Fruit fly (Drosophila melanogaster): Measurements from ENCODE around the gene Itgbn.

Gene Itgbn

dm6 chr2L:21051873-21052736, 728 bp upstream of the Itgbn start, which contains the start of gene CG42238:
TSS of gene CG42238 (minus strand) at chr2L:21052164.
- TF ChIP-seq CG32121 (GFP tag; IDR thresholded peaks at IDR 0.05) (peak; percentile 28; the same call in 1 of the 2 replicates), CG4496 (GFP tag; IDR thresholded peaks at IDR 0.05) (peak; percentile 34; the same call in 1 of the 3 replicates), CG12605 (GFP tag; IDR thresholded peaks at IDR 0.05) (peak; percentile 48), CG15710 (tag; optimal IDR thresholded peaks at IDR 0.05) (no peak), Pif1A (GFP tag; optimal IDR thresholded peaks at IDR 0.05) (no peak)

dm6 chr2L:21053623-21054022, 790 bp downstream of the Itgbn start:
- TF ChIP-seq rn (GFP tag; IDR thresholded peaks at IDR 0.05) (no peak), CG13204 (GFP tag; optimal IDR thresholded peaks at IDR 0.05) (no peak)

- TF ChIP-seq fd96Ca (GFP tag; IDR thresholded peaks at IDR 0.05) (0 out of 3 replicates have a peak, but pooled peaks have one; percentile 30), CG8159 (tag; optimal IDR thresholded peaks at IDR 0.05) (no peak), EcR (GFP tag; optimal IDR thresholded peaks at IDR 0.05) (peak; percentile 35), CG12605 (GFP tag; IDR thresholded peaks at IDR 0.05) (no peak)
These were observed 8.8 kb downstream of the Itgbn start for dm6 chr2L:21061591-21061990.

- TF ChIP-seq CG12605 (GFP tag; IDR thresholded peaks at IDR 0.05) (no peak), Snoo (tag; optimal IDR thresholded peaks at IDR 0.05) (no peak), CG10348 (GFP tag; IDR thresholded peaks at IDR 0.05) (no peak), gl (tag; optimal IDR thresholded peaks at IDR 0.05) (no peak), CG8301 (tag; optimal IDR thresholded peaks at IDR 0.05) (no peak), fd96Ca (GFP tag; IDR thresholded peaks at IDR 0.05) (no peak), CG15710 (tag; optimal IDR thresholded peaks at IDR 0.05) (no peak), Pif1A (GFP tag; optimal IDR thresholded peaks at IDR 0.05) (no peak), Ets98B (GFP tag; IDR thresholded peaks at IDR 0.05) (no peak), CG32121 (GFP tag; IDR thresholded peaks at IDR 0.05) (no peak), CG13204 (GFP tag; optimal IDR thresholded peaks at IDR 0.05) (no peak), rn (GFP tag; IDR thresholded peaks at IDR 0.05) (no peak), CG8159 (tag; optimal IDR thresholded peaks at IDR 0.05) (no peak), CG34367 (tag; optimal IDR thresholded peaks at IDR 0.05) (no peak), CG4496 (GFP tag; IDR thresholded peaks at IDR 0.05) (no peak), CG9948 (tag; optimal IDR thresholded peaks at IDR 0.05) (no peak)
These were observed 9.8 kb downstream of the Itgbn start for dm6 chr2L:21062611-21063010.

- TF ChIP-seq Pif1A (GFP tag; optimal IDR thresholded peaks at IDR 0.05), result peak; percentile 4
- peak; percentile 84 for TF ChIP-seq fd96Ca (GFP tag; IDR thresholded peaks at IDR 0.05)
- no peak for TF ChIP-seq CG17806 (tag; optimal IDR thresholded peaks at IDR 0.05)
- TF ChIP-seq CG14655 (GFP tag; optimal IDR thresholded peaks at IDR 0.05), result peak; percentile 44
- peak; percentile 52; the same call in 1 of the 2 replicates for TF ChIP-seq CG32121 (GFP tag; IDR thresholded peaks at IDR 0.05)
- TF ChIP-seq rn (GFP tag; IDR thresholded peaks at IDR 0.05), result no peak
- peak; percentile 69 for TF ChIP-seq CG4496 (GFP tag; IDR thresholded peaks at IDR 0.05)
- peak; percentile 46; the same call in 1 of the 2 replicates for TF ChIP-seq Ets98B (GFP tag; IDR thresholded peaks at IDR 0.05)
- TF ChIP-seq EcR (GFP tag; optimal IDR thresholded peaks at IDR 0.05), result no peak
- TF ChIP-seq CG10348 (GFP tag; IDR thresholded peaks at IDR 0.05), result peak; percentile 34; the same call in 1 of the 2 replicates
- TF ChIP-seq CG8301 (tag; optimal IDR thresholded peaks at IDR 0.05), result peak; percentile 49
These were observed 13.1 kb downstream of the Itgbn start for dm6 chr2L:21065889-21066288.

dm6 chr2L:21067137-21067536, 14.3 kb downstream of the Itgbn start:
- peak; percentile 10 for TF ChIP-seq Pif1A (GFP tag; optimal IDR thresholded peaks at IDR 0.05)
- TF ChIP-seq CG9948 (tag; optimal IDR thresholded peaks at IDR 0.05), result no peak
- TF ChIP-seq CG4496 (GFP tag; IDR thresholded peaks at IDR 0.05), result peak; percentile 37; the same call in 1 of the 3 replicates
- TF ChIP-seq Ets98B (GFP tag; IDR thresholded peaks at IDR 0.05), result peak; percentile 35; the same call in 1 of the 2 replicates
- peak; percentile 44 for TF ChIP-seq CG8301 (tag; optimal IDR thresholded peaks at IDR 0.05)
- TF ChIP-seq fd96Ca (GFP tag; IDR thresholded peaks at IDR 0.05), result no peak

dm6 chr2L:21069776-21070175, 16.9 kb downstream of the Itgbn start:
- no peak for TF ChIP-seq CG9948 (tag; optimal IDR thresholded peaks at IDR 0.05)
- TF ChIP-seq Snoo (tag; optimal IDR thresholded peaks at IDR 0.05), result no peak
- TF ChIP-seq CG8159 (tag; optimal IDR thresholded peaks at IDR 0.05), result no peak
- TF ChIP-seq Pif1A (GFP tag; optimal IDR thresholded peaks at IDR 0.05), result no peak
- TF ChIP-seq CG8301 (tag; optimal IDR thresholded peaks at IDR 0.05), result no peak
- no peak for TF ChIP-seq CG15710 (tag; optimal IDR thresholded peaks at IDR 0.05)
- no peak for TF ChIP-seq fd96Ca (GFP tag; IDR thresholded peaks at IDR 0.05)
- TF ChIP-seq Pif1B (GFP tag; optimal IDR thresholded peaks at IDR 0.05), result no peak
- TF ChIP-seq CG34367 (tag; optimal IDR thresholded peaks at IDR 0.05), result no peak
- no peak for TF ChIP-seq CG17806 (tag; optimal IDR thresholded peaks at IDR 0.05)
- TF ChIP-seq CG13204 (GFP tag; optimal IDR thresholded peaks at IDR 0.05), result no peak
- TF ChIP-seq CG12605 (GFP tag; IDR thresholded peaks at IDR 0.05), result no peak
- TF ChIP-seq D1 (tag; optimal IDR thresholded peaks at IDR 0.05), result no peak
- no peak for TF ChIP-seq gl (tag; optimal IDR thresholded peaks at IDR 0.05)
- TF ChIP-seq CG4496 (GFP tag; IDR thresholded peaks at IDR 0.05), result no peak
- no peak for TF ChIP-seq Ets98B (GFP tag; IDR thresholded peaks at IDR 0.05)

Data from whole organism, pupa.